4 fruit fly cellular contexts compared by ENCODE assay signal in the genomic region with DNA sequence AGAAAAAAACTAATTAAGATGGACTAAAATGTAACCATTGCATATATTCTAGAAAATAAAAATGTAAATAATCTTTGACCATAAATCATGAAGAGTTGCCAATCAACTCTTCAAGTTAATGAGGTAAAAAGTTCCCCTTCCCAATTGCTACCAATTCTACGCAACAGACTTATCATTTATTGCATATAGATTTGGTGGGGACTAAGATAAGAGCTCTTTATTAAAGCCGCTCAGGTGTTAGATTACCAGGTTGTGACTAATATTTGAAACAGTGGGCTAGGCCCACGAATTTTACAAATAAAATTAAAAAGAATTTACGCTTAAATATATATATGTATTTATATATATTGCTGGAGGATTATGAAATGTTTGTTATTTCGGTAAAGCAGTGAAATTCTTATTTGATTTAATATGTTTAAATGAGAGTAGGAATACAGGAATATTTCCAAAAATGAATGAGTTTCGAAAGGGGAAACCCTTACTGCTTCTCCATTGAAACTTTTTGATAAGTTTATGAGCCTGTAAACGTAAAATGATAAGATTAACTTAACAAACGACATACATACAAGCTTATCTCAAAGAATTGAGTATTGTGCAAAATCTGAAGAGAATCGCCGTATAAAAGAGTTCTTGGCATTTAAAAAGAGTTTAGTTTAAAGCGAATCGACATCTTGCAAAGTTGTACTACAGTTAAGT.
TF ChIP-seq lines count a peak whose summit lies in the region.

A gene (plus strand): TSS at position 646 of the 696 bp plus-strand sequence.

- TF ChIP-seq CTCF in whole organism, embryonic (GFP tag; optimal IDR thresholded peaks at IDR 0.05; lab: Kevin White, UChicago) = no peak

TF ChIP-seq in whole organism, adult, 20 proteins besides CTCF, POLR2A, EP300 and RAD21:
- TF ChIP-seq Hr96 (GFP tag; optimal IDR thresholded peaks at IDR 0.05; lab: Kevin White, UChicago) = no peak
- TF ChIP-seq CG12768 (GFP tag; optimal IDR thresholded peaks at IDR 0.05; lab: Kevin White, UChicago) = no peak
- TF ChIP-seq cnc (optimal IDR thresholded peaks at IDR 0.05; lab: Kevin White, UChicago) = no peak
- peak; percentile 31 for TF ChIP-seq CG33017 (tag; optimal IDR thresholded peaks at IDR 0.05; lab: Kevin White, UChicago)
- peak; percentile 39 for TF ChIP-seq kay (GFP tag; lab: Kevin White, UChicago; ENCODE audit: borderline replicate concordance)
- TF ChIP-seq Crg-1 (GFP tag; optimal IDR thresholded peaks at IDR 0.05; lab: Kevin White, UChicago) = no peak
- peak; percentile 82 for TF ChIP-seq cic (GFP tag; optimal IDR thresholded peaks at IDR 0.05; lab: Kevin White, UChicago)
- no peak for TF ChIP-seq Mnt (GFP tag; optimal IDR thresholded peaks at IDR 0.05; lab: Kevin White, UChicago)
- no peak for TF ChIP-seq CG5204 (GFP tag; optimal IDR thresholded peaks at IDR 0.05; lab: Kevin White, UChicago)
- TF ChIP-seq CG7045 (GFP tag; optimal IDR thresholded peaks at IDR 0.05; lab: Kevin White, UChicago) = no peak
- TF ChIP-seq CG11617 (GFP tag; optimal IDR thresholded peaks at IDR 0.05; lab: Kevin White, UChicago) = no peak

TF ChIP-seq in whole organism, embryonic, 481 proteins besides CTCF, POLR2A, EP300 and RAD21 (continues in another document):
- TF ChIP-seq en (GFP tag; optimal IDR thresholded peaks at IDR 0.05; lab: Kevin White, UChicago) (no peak), ranshi (GFP tag; IDR thresholded peaks at IDR 0.05; lab: Robert Waterston, UW) (0 out of 2 replicates have a peak, but pooled peaks have one; percentile 21), GATAe (GFP tag; conservative IDR thresholded peaks at IDR 0.05; lab: Robert Waterston, UW) (peak; percentile 59; the same call in 1 of the 2 replicates), CG34224 (GFP tag; IDR thresholded peaks at IDR 0.05; lab: Robert Waterston, UW; ENCODE audit: partially characterized antibody) (no peak), crol (GFP tag; IDR thresholded peaks at IDR 0.05; lab: Robert Waterston, UW) (no peak), CG10543 (GFP tag; optimal IDR thresholded peaks at IDR 0.05; lab: Kevin White, UChicago) (no peak), CG3281 (GFP tag; optimal IDR thresholded peaks at IDR 0.05; lab: Kevin White, UChicago) (peak; percentile 21), insv (GFP tag; optimal IDR thresholded peaks at IDR 0.05; lab: Kevin White, UChicago) (no peak), sens (GFP tag; lab: Kevin White, UChicago) (no peak), ham (GFP tag; IDR thresholded peaks at IDR 0.05; lab: Robert Waterston, UW) (no peak), CG16813 (GFP tag; IDR thresholded peaks at IDR 0.05; lab: Robert Waterston, UW; ENCODE audit: partially characterized antibody) (no peak), pzg (GFP tag; optimal IDR thresholded peaks at IDR 0.05; lab: Kevin White, UChicago) (no peak), CG10654 (GFP tag; optimal IDR thresholded peaks at IDR 0.05; lab: Kevin White, UChicago) (no peak), Tbp (GFP tag; optimal IDR thresholded peaks at IDR 0.05; lab: Kevin White, UChicago) (no peak), NfI (GFP tag; optimal IDR thresholded peaks at IDR 0.05; lab: Kevin White, UChicago) (peak; percentile 29), CG4360 (GFP tag; IDR thresholded peaks at IDR 0.05; lab: Robert Waterston, UW) (no peak), shn (GFP tag; optimal IDR thresholded peaks at IDR 0.05; lab: Kevin White, UChicago) (no peak), tgo (GFP tag; IDR thresholded peaks at IDR 0.05; lab: Robert Waterston, UW) (no peak), p53 (GFP tag; optimal IDR thresholded peaks at IDR 0.05; lab: Kevin White, UChicago) (no peak), CG2678 (tag; optimal IDR thresholded peaks at IDR 0.05; lab: Kevin White, UChicago) (no peak), CG34376 (GFP tag; optimal IDR thresholded peaks at IDR 0.05; lab: Kevin White, UChicago) (peak; percentile 40), hth (optimal IDR thresholded peaks at IDR 0.05; lab: Kevin White, UChicago) (no peak), ttk (GFP tag; IDR thresholded peaks at IDR 0.05; lab: Robert Waterston, UW) (no peak), slou (GFP tag; optimal IDR thresholded peaks at IDR 0.05; lab: Kevin White, UChicago) (no peak), CG13296 (GFP tag; optimal IDR thresholded peaks at IDR 0.05; lab: Kevin White, UChicago) (no peak)

TF ChIP-seq in whole organism, prepupa, 60 proteins besides CTCF, POLR2A, EP300 and RAD21:
- TF ChIP-seq vri (GFP tag; optimal IDR thresholded peaks at IDR 0.05; lab: Kevin White, UChicago) (peak; percentile 60), Eip93F (GFP tag; optimal IDR thresholded peaks at IDR 0.05; lab: Kevin White, UChicago) (peak; percentile 49), Sox102F (GFP tag; optimal IDR thresholded peaks at IDR 0.05; lab: Kevin White, UChicago) (no peak)

TF ChIP-seq in whole organism, wandering third instar larva, 38 proteins besides CTCF, POLR2A, EP300 and RAD21:
- TF ChIP-seq fru (GFP tag; optimal IDR thresholded peaks at IDR 0.05; lab: Kevin White, UChicago) (peak; percentile 0), rgr (GFP tag; optimal IDR thresholded peaks at IDR 0.05; lab: Kevin White, UChicago) (peak; percentile 7), CrebA (GFP tag; optimal IDR thresholded peaks at IDR 0.05; lab: Kevin White, UChicago; ENCODE audit: borderline replicate concordance) (peak; percentile 20), Rel (GFP tag; optimal IDR thresholded peaks at IDR 0.05; lab: Kevin White, UChicago) (no peak), Rel (tag; optimal IDR thresholded peaks at IDR 0.05; lab: Kevin White, UChicago) (peak; percentile 96), lola (GFP tag; optimal IDR thresholded peaks at IDR 0.05; lab: Kevin White, UChicago) (no peak)
